Fruit fly (Drosophila melanogaster): ENCODE results near the gene BigH1.
A peak's percentile ranks its signal among the peaks of the same experiment; 100 is the strongest.

BigH1 gene

dm6 chr3R:14683928-14684327 is 20.7 kb downstream of the BigH1 start (continued):
- peak; percentile 48 for TF ChIP-seq acj6 (GFP tag; optimal IDR thresholded peaks at IDR 0.05)
- peak; percentile 48 for TF ChIP-seq Met (GFP tag; optimal IDR thresholded peaks at IDR 0.05)
- peak; percentile 34 for TF ChIP-seq CG10669 (GFP tag; optimal IDR thresholded peaks at IDR 0.05)
- TF ChIP-seq CG32006 (GFP tag; optimal IDR thresholded peaks at IDR 0.05), result peak; percentile 81
- TF ChIP-seq cyc (GFP tag; optimal IDR thresholded peaks at IDR 0.05), result peak; percentile 38
- peak; percentile 68 for TF ChIP-seq topi (GFP tag; optimal IDR thresholded peaks at IDR 0.05)
- peak; percentile 92 for TF ChIP-seq eg (GFP tag; IDR thresholded peaks at IDR 0.05)
- TF ChIP-seq Eip78C (GFP tag), result peak; percentile 98
- TF ChIP-seq net (GFP tag; optimal IDR thresholded peaks at IDR 0.05), result peak; percentile 76
- peak; percentile 42 for TF ChIP-seq Smox (GFP tag; optimal IDR thresholded peaks at IDR 0.05)
- TF ChIP-seq CG11902 (GFP tag; optimal IDR thresholded peaks at IDR 0.05), result peak; percentile 29
- TF ChIP-seq OdsH (GFP tag; optimal IDR thresholded peaks at IDR 0.05), result peak; percentile 63
- TF ChIP-seq fd85E (GFP tag; optimal IDR thresholded peaks at IDR 0.05), result no peak

- TF ChIP-seq ss (GFP tag; optimal IDR thresholded peaks at IDR 0.05) (peak in 1 of 2 experiments; percentile 16), Eip93F (GFP tag; optimal IDR thresholded peaks at IDR 0.05) (no peak)
Measured at dm6 chr3R:14687296-14687695, 24.0 kb downstream of the BigH1 start.

- TF ChIP-seq Eip78C (GFP tag) (peak; percentile 2), Ets21C (GFP tag; optimal IDR thresholded peaks at IDR 0.05) (no peak), Sox102F (GFP tag; optimal IDR thresholded peaks at IDR 0.05) (no peak), CG6808 (GFP tag; optimal IDR thresholded peaks at IDR 0.05) (peak; percentile 7), net (GFP tag; optimal IDR thresholded peaks at IDR 0.05) (no peak), Hr39 (GFP tag; optimal IDR thresholded peaks at IDR 0.05) (no peak), ss (GFP tag; optimal IDR thresholded peaks at IDR 0.05) (peak in 1 of 2 experiments; percentile 7), dsx (GFP tag; optimal IDR thresholded peaks at IDR 0.05; ENCODE audit: poor library complexity, severe bottlenecking) (peak; percentile 16), cyc (GFP tag; optimal IDR thresholded peaks at IDR 0.05) (no peak), svp (GFP tag) (peak; percentile 57)
Measured at dm6 chr3R:14690065-14690464, 26.8 kb downstream of the BigH1 start.

dm6 chr3R:14691019-14691777 is 27.9 kb downstream of the BigH1 start:
- TF ChIP-seq Hr4 (GFP tag; optimal IDR thresholded peaks at IDR 0.05), result peak; percentile 47
- peak; percentile 64 for TF ChIP-seq achi (GFP tag; optimal IDR thresholded peaks at IDR 0.05)
- peak; percentile 49; the same call in 2 of the 3 replicates for TF ChIP-seq CG8119 (GFP tag; IDR thresholded peaks at IDR 0.05)
- TF ChIP-seq CG6854 (GFP tag; optimal IDR thresholded peaks at IDR 0.05), result no peak
- peak; percentile 52 for TF ChIP-seq net (GFP tag; optimal IDR thresholded peaks at IDR 0.05)
- peak; percentile 42 for TF ChIP-seq CG8319 (GFP tag; optimal IDR thresholded peaks at IDR 0.05)
- 0 out of 3 replicates have a peak, but pooled peaks have one; percentile 26 for TF ChIP-seq eg (GFP tag; IDR thresholded peaks at IDR 0.05)
- no peak for TF ChIP-seq CG11294 (GFP tag; IDR thresholded peaks at IDR 0.05)
- peak; percentile 36 for TF ChIP-seq fkh (GFP tag; optimal IDR thresholded peaks at IDR 0.05)
- TF ChIP-seq CG11762 (GFP tag; optimal IDR thresholded peaks at IDR 0.05; ENCODE audit: insufficient read depth), result no peak
- TF ChIP-seq CG9139 (GFP tag; optimal IDR thresholded peaks at IDR 0.05), result peak; percentile 0
- no peak for TF ChIP-seq vri (GFP tag; optimal IDR thresholded peaks at IDR 0.05)
- TF ChIP-seq CG34406 (GFP tag; optimal IDR thresholded peaks at IDR 0.05), result peak; percentile 62
- TF ChIP-seq fd85E (GFP tag; optimal IDR thresholded peaks at IDR 0.05), result no peak
- TF ChIP-seq CG4318 (GFP tag; optimal IDR thresholded peaks at IDR 0.05), result peak; percentile 53
- peak; percentile 21 for TF ChIP-seq Sox102F (GFP tag; optimal IDR thresholded peaks at IDR 0.05)
- TF ChIP-seq salr (GFP tag; optimal IDR thresholded peaks at IDR 0.05), result peak in 1 of 2 experiments; percentile 69
- TF ChIP-seq CG6808 (GFP tag; optimal IDR thresholded peaks at IDR 0.05), result peak; percentile 11
- peak; percentile 57 for TF ChIP-seq CG3032 (tag; optimal IDR thresholded peaks at IDR 0.05)
- peak; percentile 48 for TF ChIP-seq pdm3 (GFP tag; optimal IDR thresholded peaks at IDR 0.05)
- TF ChIP-seq OdsH (GFP tag; optimal IDR thresholded peaks at IDR 0.05), result peak; percentile 72
- TF ChIP-seq Sox15 (GFP tag; optimal IDR thresholded peaks at IDR 0.05), result peak; percentile 35
- TF ChIP-seq Blimp-1 (GFP tag; optimal IDR thresholded peaks at IDR 0.05), result no peak
- peak; percentile 3 for TF ChIP-seq CG10669 (GFP tag; optimal IDR thresholded peaks at IDR 0.05)
- TF ChIP-seq Lpt (GFP tag; optimal IDR thresholded peaks at IDR 0.05), result no peak
- peak; percentile 71 for TF ChIP-seq CG32006 (GFP tag; optimal IDR thresholded peaks at IDR 0.05)
- TF ChIP-seq dac (GFP tag; optimal IDR thresholded peaks at IDR 0.05), result no peak
- TF ChIP-seq CG8632 (GFP tag; optimal IDR thresholded peaks at IDR 0.05), result peak; percentile 65
- no peak for TF ChIP-seq Eip93F (GFP tag; optimal IDR thresholded peaks at IDR 0.05)
- TF ChIP-seq CG11902 (GFP tag; optimal IDR thresholded peaks at IDR 0.05), result peak; percentile 6
- TF ChIP-seq spab (GFP tag; optimal IDR thresholded peaks at IDR 0.05), result no peak

All from whole organism, prepupa.